Fruit fly (Drosophila melanogaster): ENCODE data around the gene CG46383.

- TF ChIP-seq Hr3 (GFP tag; optimal IDR thresholded peaks at IDR 0.05), result no peak
- no peak for TF ChIP-seq peb (GFP tag; IDR thresholded peaks at IDR 0.05)
- no peak for TF ChIP-seq ab (GFP tag; optimal IDR thresholded peaks at IDR 0.05)
- no peak for TF ChIP-seq CG16863 (GFP tag; optimal IDR thresholded peaks at IDR 0.05)
- peak; percentile 23 for TF ChIP-seq odd (GFP tag; optimal IDR thresholded peaks at IDR 0.05)
- no peak for TF ChIP-seq Nf-YA (GFP tag; IDR thresholded peaks at IDR 0.05)
- TF ChIP-seq Ets97D (GFP tag; optimal IDR thresholded peaks at IDR 0.05), result no peak
- no peak for TF ChIP-seq nerfin-1 (tag; optimal IDR thresholded peaks at IDR 0.05)
- no peak for TF ChIP-seq Neu2 (GFP tag; optimal IDR thresholded peaks at IDR 0.05; ENCODE audit: borderline replicate concordance)
- no peak for TF ChIP-seq CG7928 (GFP tag; optimal IDR thresholded peaks at IDR 0.05)
These were observed 21.7 kb upstream of the CG46383 start, which contains the start of gene mor for dm6 chr3R:15972298-15972978.

Data from whole organism, embryonic.